Worm (Caenorhabditis elegans) whole organism, L2 larva: Measurements from ENCODE around the gene srb-6.

Experiments
- C34F6.9 ChIP-seq: fragments of 150-350 bp; optimal IDR thresholded peaks from 2 replicates; lab custom pipeline; 2014; ENCODE audit warnings: missing biosample characterization, missing genetic modification characterization
- F13H6.1 ChIP-seq: sonication (generic microtip); optimal IDR thresholded peaks from 2 replicates; lab custom pipeline; 2016; ENCODE audit warnings: missing genetic modification characterization, missing compliant biosample characterization
- R02D3.7 ChIP-seq: fragments of 150-350 bp; optimal IDR thresholded peaks from 2 replicates; lab custom pipeline; 2014; ENCODE audit warnings: missing biosample characterization, missing genetic modification characterization
- Y55F3AM.14 ChIP-seq: fragments of 200-800 bp; sonication (Bioruptor generic); optimal IDR thresholded peaks from 2 replicates; lab custom pipeline; 2018; ENCODE audit warnings: mild to moderate bottlenecking, missing genetic modification characterization, missing compliant biosample characterization
- alr-1 ChIP-seq: fragments of 150-350 bp; optimal IDR thresholded peaks from 2 replicates; lab custom pipeline; 2014; ENCODE audit warnings: missing biosample characterization, missing genetic modification characterization
- ama-1 ChIP-seq: fragments of 150-350 bp; optimal IDR thresholded peaks from 2 replicates; lab custom pipeline; 2018; ENCODE audit warnings: inconsistent platforms
- ceh-16 ChIP-seq: fragments of 150-350 bp; optimal IDR thresholded peaks from 2 replicates; lab custom pipeline; 2014; ENCODE audit warnings: missing biosample characterization, missing genetic modification characterization
- ceh-82 ChIP-seq: fragments of 150-350 bp; optimal IDR thresholded peaks from 2 replicates; lab custom pipeline; 2014; ENCODE audit warnings: missing biosample characterization, missing genetic modification characterization
- crh-2 ChIP-seq: sonication (generic microtip); optimal IDR thresholded peaks from 2 replicates; lab custom pipeline; 2017; ENCODE audit warnings: missing biosample characterization, missing genetic modification characterization
- dmd-4 ChIP-seq: sonication (generic microtip); optimal IDR thresholded peaks from 2 replicates; lab custom pipeline; 2017; ENCODE audit warnings: missing biosample characterization, missing genetic modification characterization
- egl-27 ChIP-seq: sonication (generic microtip); optimal IDR thresholded peaks from 3 replicates; lab custom pipeline; 2017; ENCODE audit warnings: missing biosample characterization, missing genetic modification reagents, missing genetic modification characterization
- elt-1 ChIP-seq: fragments of 150-350 bp; optimal IDR thresholded peaks from 2 replicates; lab custom pipeline; 2014; ENCODE audit warnings: missing biosample characterization, missing genetic modification characterization
- fos-1 ChIP-seq: fragments of 150-350 bp; optimal IDR thresholded peaks from 2 replicates; lab custom pipeline; 2014; ENCODE audit warnings: missing biosample characterization, missing genetic modification characterization
- gmeb-1 ChIP-seq: fragments of 150-350 bp; optimal IDR thresholded peaks from 2 replicates; lab custom pipeline; 2014; ENCODE audit warnings: missing biosample characterization, missing genetic modification characterization
- lin-11 ChIP-seq: fragments of 150-350 bp; sonication (generic microtip); optimal IDR thresholded peaks from 2 replicates; lab custom pipeline; 2014; ENCODE audit warnings: missing biosample characterization, missing genetic modification characterization, inconsistent platforms, mixed read lengths
- lin-13 ChIP-seq: fragments of 150-350 bp; optimal IDR thresholded peaks from 2 replicates; lab custom pipeline; 2014; ENCODE audit warnings: missing biosample characterization, missing genetic modification reagents, missing genetic modification characterization
- lin-39 ChIP-seq: fragments of 150-350 bp; optimal IDR thresholded peaks from 2 replicates; lab custom pipeline; 2014; ENCODE audit warnings: missing biosample characterization, missing genetic modification reagents, missing genetic modification characterization
- lsy-2 ChIP-seq, 2 experiments: fragments of 150-350 bp in 1 of 2; sonication (generic microtip) in 1 of 2; optimal IDR thresholded peaks; 2 replicates each; lab custom pipeline; 2014 to 2017; ENCODE audit warnings: missing biosample characterization in 2 of 2, missing genetic modification characterization in 2 of 2
- mab-5 ChIP-seq: fragments of 150-350 bp; optimal IDR thresholded peaks from 2 replicates; lab custom pipeline; 2014; ENCODE audit warnings: missing biosample characterization, missing genetic modification characterization
- mbf-1 ChIP-seq: sonication (generic microtip); optimal IDR thresholded peaks from 2 replicates; lab custom pipeline; 2017; ENCODE audit warnings: missing biosample characterization, missing genetic modification characterization
- mdl-1 ChIP-seq, 2 experiments: fragments of 150-350 bp in 1 of 2; sonication (generic microtip) in 1 of 2; optimal IDR thresholded peaks; 2 replicates each; lab custom pipeline; 2017; ENCODE audit warnings: missing biosample characterization in 2 of 2, missing genetic modification characterization in 2 of 2
- nhr-10 ChIP-seq: sonication (generic microtip); optimal IDR thresholded peaks from 2 replicates; lab custom pipeline; 2017; ENCODE audit warnings: missing biosample characterization, missing genetic modification characterization
- nhr-11 ChIP-seq: fragments of 150-350 bp; optimal IDR thresholded peaks from 2 replicates; lab custom pipeline; 2014; ENCODE audit warnings: missing biosample characterization, missing genetic modification characterization
- nhr-129 ChIP-seq: fragments of 150-350 bp; optimal IDR thresholded peaks from 2 replicates; lab custom pipeline; 2014; ENCODE audit warnings: missing biosample characterization, missing genetic modification characterization
- nhr-21 ChIP-seq: fragments of 150-350 bp; optimal IDR thresholded peaks from 2 replicates; lab custom pipeline; 2014; ENCODE audit warnings: missing biosample characterization, missing genetic modification characterization
- nhr-25 ChIP-seq: fragments of 150-350 bp; sonication (generic microtip); optimal IDR thresholded peaks from 3 replicates; lab custom pipeline; 2014; ENCODE audit warnings: missing biosample characterization, missing genetic modification characterization
- nhr-6 ChIP-seq: fragments of 150-350 bp; optimal IDR thresholded peaks from 2 replicates; lab custom pipeline; 2014; ENCODE audit warnings: missing biosample characterization, missing genetic modification characterization
- peb-1 ChIP-seq: fragments of 150-350 bp; optimal IDR thresholded peaks from 2 replicates; lab custom pipeline; 2014; ENCODE audit warnings: missing biosample characterization, missing genetic modification characterization
- skn-1 ChIP-seq: sonication (generic microtip); optimal IDR thresholded peaks from 2 replicates; lab custom pipeline; 2017; ENCODE audit warnings: missing biosample characterization, missing genetic modification characterization
- sma-3 ChIP-seq: sonication (generic microtip); optimal IDR thresholded peaks from 2 replicates; lab custom pipeline; 2016; ENCODE audit warnings: missing genetic modification reagents, missing genetic modification characterization, missing compliant biosample characterization
- sma-9 ChIP-seq, 2 experiments: fragments of 150-350 bp in 1 of 2; sonication (generic microtip) in 1 of 2; optimal IDR thresholded peaks; 2 replicates each; lab custom pipeline; 2014 to 2016; ENCODE audit warnings: missing genetic modification characterization in 2 of 2, mild to moderate bottlenecking in 1 of 2, missing biosample characterization in 1 of 2, missing compliant biosample characterization in 1 of 2, missing genetic modification reagents in 1 of 2, moderate library complexity in 1 of 2
- snpc-4 ChIP-seq: fragments of 150-350 bp; optimal IDR thresholded peaks from 2 replicates; lab custom pipeline; 2014; ENCODE audit warnings: missing biosample characterization, missing genetic modification characterization
- unc-55 ChIP-seq: fragments of 150-350 bp; sonication (generic microtip); optimal IDR thresholded peaks from 3 replicates; lab custom pipeline; 2014; ENCODE audit warnings: missing biosample characterization, missing genetic modification reagents, missing genetic modification characterization
- unc-62 ChIP-seq: fragments of 150-350 bp; optimal IDR thresholded peaks from 2 replicates; lab custom pipeline; 2014; ENCODE audit warnings: missing biosample characterization, missing genetic modification reagents, missing genetic modification characterization
- zag-1 ChIP-seq: fragments of 150-350 bp; optimal IDR thresholded peaks from 2 replicates; lab custom pipeline; 2014; ENCODE audit warnings: missing biosample characterization, missing genetic modification characterization
- ztf-11 ChIP-seq: sonication (generic microtip); optimal IDR thresholded peaks from 2 replicates; lab custom pipeline; 2017; ENCODE audit warnings: missing biosample characterization, missing genetic modification characterization
- ztf-4 ChIP-seq: fragments of 150-350 bp; optimal IDR thresholded peaks from 2 replicates; lab custom pipeline; 2014; ENCODE audit warnings: missing biosample characterization, missing genetic modification characterization

srb-6 gene

ce11 chrII:10187808-10188207, 6.9 kb upstream of the srb-6 start, which contains the start of gene srd-2:
srd-2 (minus strand) TSS chrII:10187908.
- TF ChIP-seq nhr-6 (tag; lab: Kevin White, UChicago) (no peak), elt-1 (no peak), skn-1 (tag; lab: Kevin White, UChicago) (no peak), R02D3.7 (no peak), lin-11 (no peak)

- TF ChIP-seq zag-1 (tag; lab: Kevin White, UChicago) (no peak), fos-1 (tag; lab: Kevin White, UChicago) (no peak), mbf-1 (tag; lab: Kevin White, UChicago) (no peak), unc-62 (GFP tag; lab: Kevin White, UChicago) (no peak), ztf-11 (tag; lab: Kevin White, UChicago) (no peak), nhr-6 (tag; lab: Kevin White, UChicago) (no peak), ztf-4 (no peak), nhr-129 (tag; lab: Kevin White, UChicago) (no peak), crh-2 (tag; lab: Kevin White, UChicago) (no peak), unc-55 (GFP tag; lab: Kevin White, UChicago) (no peak), alr-1 (tag; lab: Kevin White, UChicago) (no peak), Y55F3AM.14 (GFP tag; lab: Kevin White, UChicago) (no peak), C34F6.9 (tag; lab: Kevin White, UChicago) (no peak), mab-5 (tag; lab: Kevin White, UChicago) (no peak), ceh-82 (tag; lab: Kevin White, UChicago) (no peak)
These were observed 5.3 kb upstream of the srb-6 start, which contains the start of gene cdc-25.4 for ce11 chrII:10189369-10189768. cdc-25.4 (minus strand) TSS chrII:10189469.

ce11 chrII:10192207-10192606, 2.5 kb upstream of the srb-6 start, which contains the start of gene R05H5.7:
R05H5.7 (plus strand) TSS chrII:10192507.
- no peak for TF ChIP-seq F13H6.1
- no peak for TF ChIP-seq ztf-4
- no peak for TF ChIP-seq lin-39 (tag; lab: Kevin White, UChicago)
- TF ChIP-seq nhr-10, result no peak
- no peak for TF ChIP-seq fos-1 (tag; lab: Kevin White, UChicago)
- TF ChIP-seq zag-1 (tag; lab: Kevin White, UChicago), result no peak
- TF ChIP-seq egl-27 (tag; lab: Kevin White, UChicago), result no peak
- TF ChIP-seq elt-1, result no peak
- TF ChIP-seq sma-3 (GFP tag; lab: Kevin White, UChicago), result no peak
- TF ChIP-seq nhr-21 (tag; lab: Kevin White, UChicago), result no peak
- TF ChIP-seq snpc-4, result no peak
- TF ChIP-seq nhr-11 (tag; lab: Kevin White, UChicago), result no peak
- TF ChIP-seq ama-1 (lab: Kevin White, UChicago), result no peak
- TF ChIP-seq nhr-25 (tag; lab: Kevin White, UChicago), result no peak
- no peak for TF ChIP-seq mbf-1 (tag; lab: Kevin White, UChicago)
- TF ChIP-seq peb-1 (tag; lab: Kevin White, UChicago), result no peak
- TF ChIP-seq skn-1 (tag; lab: Kevin White, UChicago), result no peak
- TF ChIP-seq ceh-16 (tag; lab: Kevin White, UChicago), result no peak

- TF ChIP-seq unc-55 (GFP tag; lab: Kevin White, UChicago) (peak; percentile 87), nhr-129 (tag; lab: Kevin White, UChicago) (peak; percentile 69), dmd-4 (tag; lab: Kevin White, UChicago) (no peak), C34F6.9 (tag; lab: Kevin White, UChicago) (peak; percentile 69), fos-1 (tag; lab: Kevin White, UChicago) (peak; percentile 29), lin-11 (no peak), gmeb-1 (peak; percentile 74), lin-13 (GFP tag; lab: Kevin White, UChicago) (peak; percentile 54), crh-2 (tag; lab: Kevin White, UChicago) (peak; percentile 39), alr-1 (tag; lab: Kevin White, UChicago) (no peak), mdl-1 (tag; optimal IDR thresholded peaks at IDR 0.05; lab: Kevin White, UChicago) (no peak), sma-9 (GFP tag; optimal IDR thresholded peaks at IDR 0.05; lab: Kevin White, UChicago) (peak; percentile 30), sma-9 (tag; optimal IDR thresholded peaks at IDR 0.05; lab: Kevin White, UChicago) (no peak), sma-3 (GFP tag; lab: Kevin White, UChicago) (peak; percentile 27), zag-1 (tag; lab: Kevin White, UChicago) (peak; percentile 34), lsy-2 (tag; optimal IDR thresholded peaks at IDR 0.05; lab: Kevin White, UChicago) (peak in 1 of 2 experiments; percentile 78)
These were observed 2.5 kb downstream of the srb-6 start, which contains the start of gene R05H5.3 for ce11 chrII:10197091-10197675. R05H5.3 (plus strand) TSS chrII:10197625.
